Worm (Caenorhabditis elegans) whole organism, young adult: Measurements from ENCODE around the gene hal-3.

Source experiments
- B0336.3 ChIP-seq: fragments of 200-800 bp; sonication (Bioruptor generic); IDR thresholded peaks from 2 replicates; pipeline ENCODE4 v1.3.6; 2022; ENCODE audit warnings: missing genetic modification characterization, missing compliant biosample characterization
- F23B12.7 ChIP-seq: sonication (generic microtip); optimal IDR thresholded peaks from 2 replicates; lab custom pipeline; 2017; ENCODE audit warnings: missing genetic modification characterization, mild to moderate bottlenecking, missing compliant biosample characterization, antibody characterized with exemption, moderate library complexity; ENCODE audit not compliant: insufficient read depth
- F39B2.1 ChIP-seq: fragments of 200-800 bp; sonication (Bioruptor generic); IDR thresholded peaks from 2 replicates; pipeline ENCODE4 v1.3.6; 2022; ENCODE audit warnings: missing genetic modification reagents, missing genetic modification characterization, missing compliant biosample characterization
- F57C9.4 ChIP-seq: sonication (generic microtip); optimal IDR thresholded peaks from 2 replicates; lab custom pipeline; 2017; ENCODE audit warnings: mild to moderate bottlenecking, missing genetic modification characterization, missing compliant biosample characterization
- K11D2.4 ChIP-seq: fragments of 200-800 bp; sonication (Bioruptor generic); IDR thresholded peaks from 2 replicates; pipeline ENCODE4 v1.3.6; 2022; ENCODE audit warnings: missing genetic modification reagents, missing genetic modification characterization, missing compliant biosample characterization
- Y53F4B.3 ChIP-seq: fragments of 200-800 bp; sonication (Bioruptor generic); IDR thresholded peaks from 2 replicates; pipeline ENCODE4 v1.3.6; 2022; ENCODE audit warnings: missing genetic modification reagents, missing genetic modification characterization, missing compliant biosample characterization
- Y56A3A.18 ChIP-seq: fragments of 200-800 bp; sonication (Bioruptor generic); IDR thresholded peaks from 2 replicates; pipeline ENCODE4 v1.3.6; 2022; ENCODE audit warnings: missing genetic modification reagents, missing genetic modification characterization, missing compliant biosample characterization
- ZK185.1 ChIP-seq: sonication (generic microtip); optimal IDR thresholded peaks from 2 replicates; lab custom pipeline; 2016; ENCODE audit warnings: mild to moderate bottlenecking, missing genetic modification characterization, missing compliant biosample characterization; ENCODE audit not compliant: poor library complexity, severe bottlenecking
- ama-1 ChIP-seq, 3 experiments: fragments of 150-350 bp in 1 of 3; sonication (generic microtip) in 2 of 3; optimal IDR thresholded peaks; 2 replicates each; lab custom pipeline; 2014 to 2018; ENCODE audit warnings: missing biosample characterization in 2 of 3, missing genetic modification characterization in 2 of 3, missing genetic modification reagents in 2 of 3
- aptf-2 ChIP-seq: fragments of 200-800 bp; sonication (Bioruptor generic); conservative IDR thresholded peaks from 2 replicates; pipeline ENCODE4 v1.3.6; 2022; ENCODE audit warnings: missing genetic modification reagents, missing genetic modification characterization, missing compliant biosample characterization
- aptf-3 ChIP-seq: fragments of 200-800 bp; sonication (Bioruptor generic); IDR thresholded peaks from 2 replicates; pipeline ENCODE4 v1.3.6; 2022; ENCODE audit warnings: missing genetic modification characterization, missing compliant biosample characterization
- attf-5 ChIP-seq: fragments of 200-800 bp; sonication (Bioruptor generic); optimal IDR thresholded peaks from 2 replicates; lab custom pipeline; 2018; ENCODE audit warnings: mild to moderate bottlenecking, missing genetic modification characterization, missing compliant biosample characterization
- cebp-1 ChIP-seq, 2 experiments: fragments of 200-800 bp in 1 of 2; sonication (Bioruptor generic) in 1 of 2; sonication (generic microtip) in 1 of 2; IDR thresholded peaks in 1 of 2; optimal IDR thresholded peaks in 1 of 2; 2 replicates each; pipeline versions ENCODE4 v1.3.6 to Lab custom; 2017 to 2022; ENCODE audit warnings: missing compliant biosample characterization in 2 of 2, missing genetic modification characterization in 2 of 2, mild to moderate bottlenecking in 1 of 2, missing genetic modification reagents in 1 of 2, moderate library complexity in 1 of 2
- ceh-58 ChIP-seq: fragments of 200-800 bp; sonication (Bioruptor generic); IDR thresholded peaks from 2 replicates; pipeline ENCODE4 v1.3.6; 2022; ENCODE audit warnings: missing genetic modification characterization, missing compliant biosample characterization
- egl-18 ChIP-seq: fragments of 200-800 bp; sonication (Bioruptor generic); IDR thresholded peaks from 2 replicates; pipeline ENCODE4 v1.3.6; 2022; ENCODE audit warnings: missing genetic modification reagents, missing genetic modification characterization, missing compliant biosample characterization
- egl-44 ChIP-seq: fragments of 200-800 bp; sonication (Bioruptor generic); IDR thresholded peaks from 2 replicates; pipeline ENCODE4 v1.3.6; 2022; ENCODE audit warnings: missing genetic modification reagents, missing genetic modification characterization, missing compliant biosample characterization
- ekl-4 ChIP-seq: fragments of 200-800 bp; sonication (Bioruptor generic); IDR thresholded peaks from 2 replicates; pipeline ENCODE4 v1.3.6; 2022; ENCODE audit warnings: missing genetic modification reagents, missing genetic modification characterization, missing compliant biosample characterization
- hrde-1 ChIP-seq: sonication (generic microtip); optimal IDR thresholded peaks from 2 replicates; lab custom pipeline; 2016; ENCODE audit warnings: missing genetic modification characterization, mild to moderate bottlenecking, missing compliant biosample characterization, moderate library complexity, missing genotype, missing genetic modification reagents, borderline replicate concordance
- let-526 ChIP-seq: fragments of 200-800 bp; sonication (Bioruptor generic); IDR thresholded peaks from 2 replicates; pipeline ENCODE4 v1.3.6; 2022; ENCODE audit warnings: missing genetic modification reagents, missing genetic modification characterization, missing compliant biosample characterization
- let-607 ChIP-seq, 2 experiments: fragments of 200-800 bp in 1 of 2; sonication (Bioruptor generic) in 1 of 2; sonication (generic microtip) in 1 of 2; optimal IDR thresholded peaks; 2 replicates each; lab custom pipeline; 2016 to 2018; ENCODE audit warnings: mild to moderate bottlenecking in 2 of 2, missing compliant biosample characterization in 2 of 2, missing genetic modification characterization in 2 of 2, moderate library complexity in 2 of 2, missing genotype in 1 of 2
- lin-40 ChIP-seq: sonication (generic microtip); optimal IDR thresholded peaks from 2 replicates; lab custom pipeline; 2016; ENCODE audit warnings: missing genetic modification characterization, mild to moderate bottlenecking, missing compliant biosample characterization, missing genotype, missing genetic modification reagents
- lin-54 ChIP-seq: fragments of 200-800 bp; sonication (Bioruptor generic); optimal IDR thresholded peaks from 2 replicates; lab custom pipeline; 2018; ENCODE audit warnings: mild to moderate bottlenecking, missing genetic modification characterization, missing compliant biosample characterization
- lir-1 ChIP-seq: fragments of 200-800 bp; sonication (Bioruptor generic); conservative IDR thresholded peaks from 2 replicates; pipeline ENCODE4 v1.3.6; 2022; ENCODE audit warnings: missing genetic modification reagents, missing genetic modification characterization, missing compliant biosample characterization
- lsy-27 ChIP-seq: sonication (generic microtip); optimal IDR thresholded peaks from 2 replicates; lab custom pipeline; 2017; ENCODE audit warnings: missing genetic modification characterization, mild to moderate bottlenecking, missing compliant biosample characterization, antibody characterized with exemption, missing genotype, borderline replicate concordance; ENCODE audit not compliant: insufficient read depth
- madf-10 ChIP-seq: sonication (generic microtip); optimal IDR thresholded peaks from 2 replicates; lab custom pipeline; 2016; ENCODE audit warnings: mild to moderate bottlenecking, missing genetic modification characterization, missing compliant biosample characterization
- madf-6 ChIP-seq: fragments of 200-800 bp; sonication (Bioruptor generic); IDR thresholded peaks from 2 replicates; pipeline ENCODE4 v1.3.6; 2022; ENCODE audit warnings: missing genetic modification reagents, missing genetic modification characterization, missing compliant biosample characterization
- madf-8 ChIP-seq: fragments of 200-800 bp; sonication (Bioruptor generic); conservative IDR thresholded peaks from 2 replicates; pipeline ENCODE4 v1.3.6; 2022; ENCODE audit warnings: missing genetic modification reagents, missing genetic modification characterization, missing compliant biosample characterization
- nfyb-1 ChIP-seq: fragments of 200-800 bp; sonication (Bioruptor generic); IDR thresholded peaks from 2 replicates; pipeline ENCODE4 v1.3.6; 2022; ENCODE audit warnings: missing genetic modification reagents, missing genetic modification characterization, missing compliant biosample characterization
- nhr-179 ChIP-seq: sonication (generic microtip); optimal IDR thresholded peaks from 2 replicates; lab custom pipeline; 2016; ENCODE audit warnings: mild to moderate bottlenecking, missing genetic modification characterization, missing compliant biosample characterization
- nhr-27 ChIP-seq: fragments of 200-800 bp; sonication (Bioruptor generic); optimal IDR thresholded peaks from 2 replicates; lab custom pipeline; 2018; ENCODE audit warnings: mild to moderate bottlenecking, missing genetic modification characterization, moderate library complexity, missing compliant biosample characterization
- pbrm-1 ChIP-seq: fragments of 200-800 bp; sonication (Bioruptor generic); IDR thresholded peaks from 2 replicates; pipeline ENCODE4 v1.3.6; 2022; ENCODE audit warnings: missing genetic modification reagents, missing genetic modification characterization, missing compliant biosample characterization
- rcor-1 ChIP-seq: fragments of 200-800 bp; sonication (Bioruptor generic); IDR thresholded peaks from 2 replicates; pipeline ENCODE4 v1.3.6; 2022; ENCODE audit warnings: missing genetic modification reagents, missing genetic modification characterization, missing compliant biosample characterization
- rec-8 ChIP-seq, 2 experiments: sonication (generic microtip); optimal IDR thresholded peaks; 2 replicates each; lab custom pipeline; 2016; ENCODE audit warnings: mild to moderate bottlenecking in 2 of 2, missing genetic modification characterization in 2 of 2, missing genetic modification reagents in 2 of 2, missing genotype in 2 of 2, missing biosample characterization in 1 of 2, missing compliant biosample characterization in 1 of 2, moderate library complexity in 1 of 2
- rpc-1 ChIP-seq, 2 experiments: fragments of 150-350 bp in 1 of 2; sonication (generic microtip) in 1 of 2; optimal IDR thresholded peaks; 2 replicates each; lab custom pipeline; 2014 to 2018; ENCODE audit warnings: missing biosample characterization in 1 of 2, missing genetic modification characterization in 1 of 2, missing genetic modification reagents in 1 of 2, missing genotype in 1 of 2
- snpc-1.3 ChIP-seq: sonication (generic microtip); optimal IDR thresholded peaks from 2 replicates; lab custom pipeline; 2017; ENCODE audit warnings: missing genetic modification characterization, mild to moderate bottlenecking, missing compliant biosample characterization, antibody characterized with exemption, moderate library complexity, missing genotype, missing genetic modification reagents; ENCODE audit not compliant: insufficient read depth
- snpc-3.4 ChIP-seq: sonication (generic microtip); optimal IDR thresholded peaks from 2 replicates; lab custom pipeline; 2017; ENCODE audit warnings: missing genetic modification characterization, mild to moderate bottlenecking, missing compliant biosample characterization, antibody characterized with exemption, moderate library complexity, missing genotype, missing genetic modification reagents
- snpc-4 ChIP-seq, 5 experiments: fragments of 150-350 bp in 1 of 5; sonication (generic microtip) in 4 of 5; optimal IDR thresholded peaks; 2 replicates each; lab custom pipeline; 2014 to 2018; ENCODE audit warnings: missing genetic modification characterization in 5 of 5, missing biosample characterization in 3 of 5, antibody characterized with exemption in 2 of 5, mild to moderate bottlenecking in 2 of 5, missing compliant biosample characterization in 2 of 5, missing genotype in 2 of 5, moderate library complexity in 2 of 5, missing genetic modification reagents in 1 of 5
- unc-62 ChIP-seq: fragments of 150-350 bp; optimal IDR thresholded peaks from 2 replicates; lab custom pipeline; 2014; ENCODE audit warnings: missing biosample characterization, missing genetic modification reagents, missing genetic modification characterization
- xnd-1 ChIP-seq: sonication (generic microtip); optimal IDR thresholded peaks from 2 replicates; lab custom pipeline; 2016; ENCODE audit warnings: missing genotype, missing genetic modification reagents, missing genetic modification characterization, missing compliant biosample characterization
- zfh-2 ChIP-seq: fragments of 200-800 bp; sonication (Bioruptor generic); conservative IDR thresholded peaks from 2 replicates; pipeline ENCODE4 v1.3.6; 2022; ENCODE audit warnings: missing genetic modification reagents, missing genetic modification characterization, missing compliant biosample characterization
- ztf-25 ChIP-seq: fragments of 200-800 bp; sonication (Bioruptor generic); IDR thresholded peaks from 2 replicates; pipeline ENCODE4 v1.3.6; 2022; ENCODE audit warnings: missing genetic modification reagents, missing genetic modification characterization, missing compliant biosample characterization
- ztf-26 ChIP-seq: sonication (generic microtip); optimal IDR thresholded peaks from 2 replicates; lab custom pipeline; 2017; ENCODE audit warnings: missing genetic modification characterization, missing compliant biosample characterization
- ztf-3 ChIP-seq: fragments of 200-800 bp; sonication (Bioruptor generic); optimal IDR thresholded peaks from 2 replicates; lab custom pipeline; 2018; ENCODE audit warnings: mild to moderate bottlenecking, missing genetic modification characterization, missing compliant biosample characterization
- ztf-6 ChIP-seq: fragments of 200-800 bp; sonication (Bioruptor generic); IDR thresholded peaks from 2 replicates; pipeline ENCODE4 v1.3.6; 2022; ENCODE audit warnings: missing genetic modification reagents, missing genetic modification characterization, missing compliant biosample characterization

Gene hal-3

DNA sequence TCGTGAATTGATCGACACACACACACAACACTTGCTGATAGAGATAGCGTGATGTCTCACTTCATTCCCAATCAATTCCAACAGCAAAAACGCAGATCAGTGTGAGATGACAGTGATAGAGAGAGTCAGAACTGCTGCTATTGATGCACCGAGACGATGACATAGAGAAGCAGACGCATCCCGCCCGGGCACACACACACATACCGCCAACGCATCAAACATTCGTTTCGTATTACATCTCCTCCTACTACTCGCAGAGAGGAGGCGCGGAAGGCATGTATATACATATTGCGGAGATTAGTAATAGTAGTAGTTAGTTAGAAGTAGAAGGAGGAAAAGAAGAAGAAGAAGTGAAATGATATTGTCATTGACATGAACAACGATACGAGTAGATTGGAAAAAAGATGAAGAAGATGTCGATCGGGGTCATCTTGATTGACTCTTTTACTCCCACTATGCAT lies 2.5 kb upstream of the hal-3 start (continued):
- TF ChIP-seq nhr-27 (no peak), snpc-1.3 (tag; lab: Kevin White, UChicago) (no peak), attf-5 (peak; percentile 50), rcor-1 (GFP tag; lab: Robert Waterston, UW) (no peak), snpc-4 (GFP tag; optimal IDR thresholded peaks at IDR 0.05; lab: Kevin White, UChicago) (no peak), snpc-4 (tag; optimal IDR thresholded peaks at IDR 0.05; lab: Kevin White, UChicago) (peak in 3 of 4 experiments; percentile 3 to 32 (median 6)), ekl-4 (GFP tag; lab: Robert Waterston, UW) (no peak), hrde-1 (tag; lab: Kevin White, UChicago) (no peak), ztf-3 (GFP tag; lab: Kevin White, UChicago) (no peak), ama-1 (optimal IDR thresholded peaks at IDR 0.05; lab: Kevin White, UChicago) (peak; percentile 39), ama-1 (GFP tag; optimal IDR thresholded peaks at IDR 0.05; lab: Kevin White, UChicago) (no peak), ztf-6 (GFP tag; lab: Robert Waterston, UW) (no peak), egl-18 (GFP tag; lab: Robert Waterston, UW) (no peak), F57C9.4 (peak; percentile 43), K11D2.4 (GFP tag; lab: Robert Waterston, UW) (peak; percentile 19; the same call in 1 of the 2 replicates), lir-1 (GFP tag; lab: Robert Waterston, UW) (no peak), Y53F4B.3 (GFP tag; lab: Robert Waterston, UW) (no peak), xnd-1 (tag; lab: Kevin White, UChicago) (no peak), B0336.3 (GFP tag; lab: Robert Waterston, UW) (peak; percentile 41; the same call in 1 of the 2 replicates), nhr-179 (tag; lab: Kevin White, UChicago) (no peak), rec-8 (tag; optimal IDR thresholded peaks at IDR 0.05; lab: Kevin White, UChicago) (no peak), ztf-25 (GFP tag; lab: Robert Waterston, UW) (no peak), lin-40 (tag; lab: Kevin White, UChicago) (no peak), zfh-2 (GFP tag; lab: Robert Waterston, UW) (0 out of 2 replicates have a peak, but pooled peaks have one; percentile 25), nfyb-1 (GFP tag; lab: Robert Waterston, UW) (no peak), madf-6 (GFP tag; lab: Robert Waterston, UW) (no peak), unc-62 (GFP tag; lab: Kevin White, UChicago) (no peak), F23B12.7 (tag; lab: Kevin White, UChicago) (no peak), Y56A3A.18 (GFP tag; lab: Robert Waterston, UW) (0 out of 2 replicates have a peak, but pooled peaks have one; percentile 36), ztf-26 (tag; lab: Kevin White, UChicago) (peak; percentile 27), aptf-3 (no peak), let-607 (tag; optimal IDR thresholded peaks at IDR 0.05; lab: Kevin White, UChicago) (peak; percentile 80 to 94), madf-8 (GFP tag; lab: Robert Waterston, UW) (no peak), madf-10 (tag; lab: Kevin White, UChicago) (peak; percentile 15), ZK185.1 (no peak), lin-54 (GFP tag; lab: Kevin White, UChicago) (peak; percentile 25)

DNA sequence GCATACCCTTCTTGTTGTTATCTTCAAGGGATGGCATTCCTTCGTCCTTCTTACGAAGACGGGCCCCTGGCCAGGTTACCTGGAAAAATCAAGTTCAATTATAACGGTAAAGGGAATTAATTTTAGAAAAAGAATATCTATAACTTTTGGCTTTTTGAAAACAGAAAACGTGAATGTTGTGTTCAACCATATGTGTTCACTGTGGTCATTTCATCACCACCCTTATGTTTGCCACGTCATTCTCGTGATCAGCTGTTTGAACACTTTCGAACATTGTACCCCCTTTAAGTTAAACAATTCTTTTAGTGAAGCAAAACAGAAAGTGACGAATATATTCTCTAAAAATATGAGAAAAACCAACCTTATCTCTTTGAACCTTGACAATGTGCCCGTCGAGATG lies 1.8 kb upstream of the hal-3 start:
- TF ChIP-seq F39B2.1, result no peak
- peak; percentile 16; the same call in 1 of the 2 replicates for TF ChIP-seq let-526
- no peak for TF ChIP-seq egl-44 (GFP tag; lab: Robert Waterston, UW)
- no peak for TF ChIP-seq snpc-3.4 (tag; lab: Kevin White, UChicago)
- TF ChIP-seq aptf-2, result no peak
- peak; percentile 37 for TF ChIP-seq ZK185.1
- TF ChIP-seq rpc-1 (optimal IDR thresholded peaks at IDR 0.05; lab: Kevin White, UChicago), result no peak
- TF ChIP-seq rpc-1 (tag; optimal IDR thresholded peaks at IDR 0.05; lab: Kevin White, UChicago), result no peak
- no peak for TF ChIP-seq lsy-27 (tag; lab: Kevin White, UChicago)
- TF ChIP-seq cebp-1 (GFP tag; IDR thresholded peaks at IDR 0.05; lab: Robert Waterston, UW), result peak; percentile 75
- TF ChIP-seq cebp-1 (tag; optimal IDR thresholded peaks at IDR 0.05; lab: Kevin White, UChicago), result peak; percentile 75
- TF ChIP-seq pbrm-1, result no peak
- TF ChIP-seq ceh-58 (GFP tag; lab: Robert Waterston, UW), result no peak
- no peak for TF ChIP-seq snpc-4 (GFP tag; optimal IDR thresholded peaks at IDR 0.05; lab: Kevin White, UChicago)
- TF ChIP-seq snpc-4 (tag; optimal IDR thresholded peaks at IDR 0.05; lab: Kevin White, UChicago), result no peak
- TF ChIP-seq K11D2.4 (GFP tag; lab: Robert Waterston, UW), result no peak
